Fruit fly (Drosophila melanogaster) whole organism, embryonic: ENCODE results near the gene Hou.

Source experiments
- Bteb2 ChIP-seq: fragments of 200-800 bp; sonication (Bioruptor generic); optimal IDR thresholded peaks from 2 replicates; lab custom pipeline; 2016; ENCODE audit warnings: missing biosample characterization, missing genetic modification characterization
- CG13424 ChIP-seq: fragments of 200-800 bp; sonication (Bioruptor generic); optimal IDR thresholded peaks from 2 replicates; lab custom pipeline; 2019; ENCODE audit warnings: missing biosample characterization, mild to moderate bottlenecking, missing genetic modification characterization, moderate library complexity
- CG15073 ChIP-seq: fragments of 200-800 bp; sonication (Bioruptor generic); optimal IDR thresholded peaks from 2 replicates; lab custom pipeline; 2016; ENCODE audit warnings: missing biosample characterization, missing genetic modification characterization
- CG1792 ChIP-seq: fragments of 200-800 bp; sonication (Bioruptor generic); optimal IDR thresholded peaks from 2 replicates; lab custom pipeline; 2016; ENCODE audit warnings: missing biosample characterization, missing genetic modification characterization
- CG18619 ChIP-seq: fragments of 200-800 bp; sonication (Bioruptor generic); optimal IDR thresholded peaks from 3 replicates; lab custom pipeline; 2017; ENCODE audit warnings: missing biosample characterization, mild to moderate bottlenecking, missing genetic modification characterization
- CG2129 ChIP-seq: fragments of 200-800 bp; sonication (Bioruptor generic); IDR thresholded peaks from 2 replicates; pipeline ENCODE4 v1.3.6; 2022; ENCODE audit warnings: missing biosample characterization, missing genetic modification characterization; ENCODE audit not compliant: partially characterized antibody
- CG3281 ChIP-seq: fragments of 200-800 bp; sonication (Bioruptor generic); optimal IDR thresholded peaks from 3 replicates; lab custom pipeline; 2017; ENCODE audit warnings: missing biosample characterization, mild to moderate bottlenecking, missing genetic modification characterization
- CG34224 ChIP-seq: fragments of 200-800 bp; sonication (Bioruptor generic); IDR thresholded peaks from 3 replicates; pipeline ENCODE4 v1.3.6; 2022; ENCODE audit warnings: missing biosample characterization, missing genetic modification characterization; ENCODE audit not compliant: partially characterized antibody
- CG3726 ChIP-seq: fragments of 200-800 bp; sonication (Bioruptor generic); IDR thresholded peaks from 3 replicates; pipeline ENCODE4, ENCODE4 v1.3.6; 2022; ENCODE audit warnings: missing biosample characterization, missing genetic modification characterization
- CG3847 ChIP-seq: fragments of 200-800 bp; sonication (Bioruptor generic); IDR thresholded peaks from 2 replicates; pipeline ENCODE4 v1.3.6; 2022; ENCODE audit warnings: missing biosample characterization, missing genetic modification characterization
- CG5245 ChIP-seq: fragments of 200-800 bp; sonication (Bioruptor generic); optimal IDR thresholded peaks from 3 replicates; lab custom pipeline; 2016; ENCODE audit warnings: missing biosample characterization, missing genetic modification characterization
- CG6689 ChIP-seq: fragments of 200-800 bp; sonication (Bioruptor generic); IDR thresholded peaks from 2 replicates; pipeline ENCODE4 v1.3.6; 2022; ENCODE audit warnings: missing biosample characterization, missing genetic modification characterization
- CG7786 ChIP-seq: fragments of 200-800 bp; sonication (Bioruptor generic); optimal IDR thresholded peaks from 2 replicates; lab custom pipeline; 2016; ENCODE audit warnings: missing biosample characterization, missing genetic modification characterization
- CG8290 ChIP-seq, 3 experiments: fragments of 200-800 bp; sonication (Bioruptor generic); optimal IDR thresholded peaks; 2 replicates each; lab custom pipeline; 2016 to 2019; ENCODE audit warnings: missing biosample characterization in 3 of 3, missing genetic modification characterization in 3 of 3, mild to moderate bottlenecking in 2 of 3, moderate library complexity in 1 of 3
- CG8765 ChIP-seq: fragments of 200-800 bp; sonication (Bioruptor generic); IDR thresholded peaks from 2 replicates; pipeline ENCODE4 v1.3.6; 2022; ENCODE audit warnings: missing biosample characterization, missing genetic modification characterization
- CG8924 ChIP-seq: fragments of 200-800 bp; optimal IDR thresholded peaks from 3 replicates; lab custom pipeline; 2019; ENCODE audit warnings: missing biosample characterization, mild to moderate bottlenecking, missing genetic modification characterization, moderate library complexity
- CG8944 ChIP-seq: fragments of 200-800 bp; sonication (Bioruptor generic); optimal IDR thresholded peaks from 3 replicates; lab custom pipeline; 2016; ENCODE audit warnings: missing biosample characterization, missing genetic modification characterization
- CTCF ChIP-seq: fragments of 200-800 bp; sonication (Bioruptor generic); optimal IDR thresholded peaks from 2 replicates; lab custom pipeline; 2017; ENCODE audit warnings: missing biosample characterization, mild to moderate bottlenecking, missing genetic modification characterization, moderate library complexity
- D19A ChIP-seq: fragments of 200-800 bp; optimal IDR thresholded peaks from 3 replicates; lab custom pipeline; 2019; ENCODE audit warnings: missing biosample characterization, mild to moderate bottlenecking, missing genetic modification characterization, moderate library complexity
- Dbx ChIP-seq: fragments of 200-800 bp; sonication (Bioruptor generic); IDR thresholded peaks from 3 replicates; pipeline ENCODE4 v1.3.6; 2022; ENCODE audit warnings: missing biosample characterization, missing genetic modification characterization
- Eip74EF ChIP-seq, 2 experiments: fragments of 200-800 bp in 1 of 2; fragments of >200 bp in 1 of 2; sonication (Bioruptor generic) in 1 of 2; optimal IDR thresholded peaks; 2 replicates each; lab custom pipeline; 2017 to 2019; ENCODE audit warnings: missing biosample characterization in 2 of 2, missing genetic modification characterization in 2 of 2, mild to moderate bottlenecking in 1 of 2, moderate library complexity in 1 of 2
- Elba2 ChIP-seq: fragments of 200-800 bp; sonication (Bioruptor generic); optimal IDR thresholded peaks from 3 replicates; lab custom pipeline; 2016; ENCODE audit warnings: missing biosample characterization, missing genetic modification characterization
- Fer1 ChIP-seq: fragments of 200-800 bp; sonication (Bioruptor generic); optimal IDR thresholded peaks from 2 replicates; lab custom pipeline; 2017; ENCODE audit warnings: missing biosample characterization, mild to moderate bottlenecking, missing genetic modification characterization
- GATAe ChIP-seq: fragments of 200-800 bp; sonication (Bioruptor generic); conservative IDR thresholded peaks from 2 replicates; pipeline ENCODE4 v1.3.6; 2022; ENCODE audit warnings: missing biosample characterization, missing genetic modification characterization
- HmgZ ChIP-seq: fragments of 200-800 bp; sonication (Bioruptor generic); optimal IDR thresholded peaks from 2 replicates; lab custom pipeline; 2018; ENCODE audit warnings: missing biosample characterization, mild to moderate bottlenecking, missing genetic modification characterization
- Hsf ChIP-seq: fragments of 200-800 bp; sonication (Bioruptor generic); optimal IDR thresholded peaks from 3 replicates; lab custom pipeline; 2016; ENCODE audit warnings: missing biosample characterization, missing genetic modification characterization
- MESR4 ChIP-seq: fragments of 200-800 bp; sonication (Bioruptor generic); optimal IDR thresholded peaks from 2 replicates; lab custom pipeline; 2018; ENCODE audit warnings: missing biosample characterization, mild to moderate bottlenecking, missing genetic modification characterization, moderate library complexity
- Mad ChIP-seq: fragments of 200-800 bp; sonication (Bioruptor generic); optimal IDR thresholded peaks from 2 replicates; lab custom pipeline; 2016; ENCODE audit warnings: missing biosample characterization, missing genetic modification characterization
- Opbp ChIP-seq: fragments of 200-800 bp; sonication (Bioruptor generic); IDR thresholded peaks from 3 replicates; pipeline ENCODE4 v1.3.6; 2022; ENCODE audit warnings: missing biosample characterization, missing genetic modification characterization; ENCODE audit not compliant: partially characterized antibody
- Usf ChIP-seq: fragments of 200-800 bp; sonication (Bioruptor generic); optimal IDR thresholded peaks from 2 replicates; lab custom pipeline; 2017; ENCODE audit warnings: missing genotype, missing biosample characterization, missing genetic modification characterization
- amos ChIP-seq: fragments of 200-800 bp; sonication (Bioruptor generic); IDR thresholded peaks from 2 replicates; pipeline ENCODE4 v1.3.6; 2022; ENCODE audit warnings: missing biosample characterization, missing genetic modification characterization; ENCODE audit not compliant: partially characterized antibody
- ara ChIP-seq: fragments of 200-800 bp; sonication (Bioruptor generic); IDR thresholded peaks from 2 replicates; pipeline ENCODE4 v1.3.6; 2022; ENCODE audit warnings: missing biosample characterization, missing genetic modification characterization
- chm ChIP-seq: fragments of 200-800 bp; sonication (Bioruptor generic); IDR thresholded peaks from 2 replicates; pipeline ENCODE4 v1.3.6; 2022; ENCODE audit warnings: missing biosample characterization, missing genetic modification characterization
- danr ChIP-seq: fragments of 200-800 bp; sonication (Bioruptor generic); IDR thresholded peaks from 2 replicates; pipeline ENCODE4 v1.3.6; 2022; ENCODE audit warnings: missing biosample characterization, missing genetic modification characterization
- dimm ChIP-seq: fragments of 200-800 bp; sonication (Bioruptor generic); IDR thresholded peaks from 2 replicates; pipeline ENCODE4 v1.3.6; 2022; ENCODE audit warnings: missing biosample characterization, missing genetic modification characterization
- dpn ChIP-seq, 2 experiments: fragments of 200-800 bp; sonication (Bioruptor generic); optimal IDR thresholded peaks; 3 replicates each; lab custom pipeline; 2016; ENCODE audit warnings: missing biosample characterization in 2 of 2, missing genetic modification characterization in 2 of 2
- en ChIP-seq: fragments of 200-800 bp; sonication (Bioruptor generic); optimal IDR thresholded peaks from 2 replicates; lab custom pipeline; 2016; ENCODE audit warnings: missing biosample characterization, missing genetic modification characterization
- gfzf ChIP-seq: fragments of 200-800 bp; sonication (Bioruptor generic); optimal IDR thresholded peaks from 2 replicates; lab custom pipeline; 2016; ENCODE audit warnings: missing biosample characterization, mild to moderate bottlenecking, missing genetic modification characterization, moderate library complexity
- gro ChIP-seq: fragments of 200-800 bp; sonication (Bioruptor generic); optimal IDR thresholded peaks from 2 replicates; lab custom pipeline; 2016; ENCODE audit warnings: missing biosample characterization, missing genetic modification characterization
- hkb ChIP-seq, 2 experiments: fragments of 200-800 bp in 1 of 2; fragments of >200 bp in 1 of 2; sonication (Bioruptor generic) in 1 of 2; IDR thresholded peaks in 1 of 2; optimal IDR thresholded peaks in 1 of 2; 2 replicates each; pipeline versions ENCODE4 v1.3.6 to Lab custom; 2017 to 2022; ENCODE audit warnings: missing biosample characterization in 1 of 2, missing genetic modification characterization in 1 of 2
- ind ChIP-seq: fragments of 200-800 bp; sonication (Bioruptor generic); optimal IDR thresholded peaks from 3 replicates; lab custom pipeline; 2016; ENCODE audit warnings: missing biosample characterization, missing genetic modification characterization
- row ChIP-seq: fragments of 200-800 bp; sonication (Bioruptor generic); IDR thresholded peaks from 3 replicates; pipeline ENCODE4 v1.3.6; 2022; ENCODE audit warnings: missing biosample characterization, missing genetic modification characterization
- slbo ChIP-seq: fragments of 200-800 bp; sonication (Bioruptor generic); IDR thresholded peaks from 2 replicates; pipeline ENCODE4 v1.3.6; 2022; ENCODE audit warnings: missing biosample characterization, missing genetic modification characterization
- sob ChIP-seq: fragments of 200-800 bp; sonication (Bioruptor generic); IDR thresholded peaks from 2 replicates; pipeline ENCODE4 v1.3.6; 2022; ENCODE audit warnings: missing biosample characterization, missing genetic modification characterization
- sqz ChIP-seq: fragments of 200-800 bp; sonication (Bioruptor generic); optimal IDR thresholded peaks from 3 replicates; lab custom pipeline; 2018; ENCODE audit warnings: missing biosample characterization, mild to moderate bottlenecking, missing genetic modification characterization
- tin ChIP-seq: fragments of 200-800 bp; sonication (Bioruptor generic); optimal IDR thresholded peaks from 3 replicates; lab custom pipeline; 2016; ENCODE audit warnings: missing biosample characterization, missing genetic modification characterization
- vvl ChIP-seq: fragments of 200-800 bp; sonication (Bioruptor generic); IDR thresholded peaks from 2 replicates; pipeline ENCODE4 v1.3.6; 2022; ENCODE audit warnings: missing biosample characterization, missing genetic modification characterization
- zfh1 ChIP-seq: fragments of 200-800 bp; sonication (Bioruptor generic); IDR thresholded peaks from 3 replicates; pipeline ENCODE4 v1.3.6; 2022; ENCODE audit warnings: missing biosample characterization, missing genetic modification characterization

The Hou gene

DNA sequence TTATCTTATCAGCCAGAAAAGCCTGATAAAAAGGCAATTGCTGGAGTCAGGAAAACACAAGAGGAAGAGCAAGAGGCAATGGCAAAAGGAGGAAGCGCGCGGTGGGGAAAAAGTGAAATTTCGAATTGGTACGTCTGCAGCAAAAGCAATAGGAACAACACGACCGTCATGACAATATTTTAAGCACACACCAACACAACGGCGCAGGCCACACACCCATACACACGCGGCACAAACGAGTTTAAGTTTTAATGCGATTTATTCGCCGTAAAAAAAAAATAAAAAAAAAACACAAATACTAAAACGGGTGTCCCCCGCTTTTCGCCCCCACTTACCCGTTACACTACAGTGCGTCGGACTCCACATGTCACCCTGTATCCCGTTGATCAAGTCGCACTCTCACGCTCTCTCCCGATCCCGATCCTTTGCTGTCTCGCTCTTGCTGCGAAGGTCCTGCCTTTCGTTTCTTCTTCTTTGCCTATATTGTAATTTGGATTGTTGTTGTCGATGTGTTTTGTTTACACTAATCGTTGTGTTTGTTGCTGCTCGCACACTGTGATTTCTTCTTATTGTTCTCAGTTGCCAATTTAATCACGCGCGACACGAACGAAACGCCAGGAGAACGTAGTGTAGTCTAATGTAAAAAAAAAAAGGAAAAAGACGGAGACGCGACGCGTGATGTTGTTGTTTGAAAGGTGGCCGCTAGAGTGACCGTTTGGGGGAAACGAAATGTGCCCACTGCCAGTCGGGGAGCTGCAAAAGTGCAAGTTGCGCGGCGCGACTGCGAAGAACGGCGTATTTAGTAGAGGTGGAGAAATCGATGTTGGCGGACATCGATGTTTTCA lies 3.2 kb downstream of the Hou start, which contains the start of gene Rip11 (continued):
- TF ChIP-seq Mad (GFP tag; lab: Kevin White, UChicago) (no peak), dpn (GFP tag; optimal IDR thresholded peaks at IDR 0.05; lab: Kevin White, UChicago) (peak in 1 of 2 experiments; percentile 28), ara (no peak), D19A (tag; lab: Kevin White, UChicago) (no peak), Dbx (peak; percentile 24; the same call in 2 of the 3 replicates), CG34224 (0 out of 3 replicates have a peak, but pooled peaks have one; percentile 8), CTCF (GFP tag; lab: Kevin White, UChicago) (peak; percentile 29), row (GFP tag; lab: Robert Waterston, UW) (peak; percentile 34), ind (no peak), GATAe (GFP tag; lab: Robert Waterston, UW) (peak; percentile 74; the same call in 1 of the 2 replicates), CG6689 (GFP tag; lab: Robert Waterston, UW) (peak; percentile 54), CG18619 (GFP tag; lab: Kevin White, UChicago) (no peak), CG5245 (GFP tag; lab: Kevin White, UChicago) (peak; percentile 44), Usf (GFP tag; lab: Kevin White, UChicago) (no peak), HmgZ (tag; lab: Kevin White, UChicago) (peak; percentile 16), chm (GFP tag; lab: Robert Waterston, UW) (peak; percentile 32), sob (GFP tag; lab: Robert Waterston, UW) (no peak; the same call in 1 of the 2 replicates), dimm (GFP tag; lab: Robert Waterston, UW) (no peak), gfzf (GFP tag; lab: Kevin White, UChicago) (peak; percentile 66), en (no peak), Hsf (peak; percentile 4), MESR4 (GFP tag; lab: Kevin White, UChicago) (peak; percentile 67), Bteb2 (GFP tag; lab: Kevin White, UChicago) (peak; percentile 12), CG13424 (tag; lab: Kevin White, UChicago) (no peak), CG7786 (peak; percentile 27), tin (GFP tag; lab: Kevin White, UChicago) (peak; percentile 25), gro (peak; percentile 7), CG8765 (0 out of 2 replicates have a peak, but pooled peaks have one; percentile 21), Eip74EF (GFP tag; optimal IDR thresholded peaks at IDR 0.05; lab: Kevin White, UChicago) (peak in 1 of 2 experiments; percentile 2), Opbp (GFP tag; lab: Robert Waterston, UW) (peak; percentile 57; the same call in 2 of the 3 replicates), vvl (GFP tag; lab: Robert Waterston, UW) (peak; percentile 38), CG8290 (GFP tag; optimal IDR thresholded peaks at IDR 0.05; lab: Kevin White, UChicago) (no peak), CG8290 (tag; optimal IDR thresholded peaks at IDR 0.05; lab: Kevin White, UChicago) (peak in 1 of 2 experiments; percentile 41), CG8944 (GFP tag; lab: Kevin White, UChicago) (peak; percentile 0), Fer1 (GFP tag; lab: Kevin White, UChicago) (peak; percentile 34), slbo (GFP tag; lab: Robert Waterston, UW) (peak; percentile 68), zfh1 (GFP tag; lab: Robert Waterston, UW) (peak; percentile 43; the same call in 1 of the 3 replicates), CG8924 (tag; lab: Kevin White, UChicago) (peak; percentile 15), sqz (GFP tag; lab: Kevin White, UChicago) (peak; percentile 80), CG2129 (GFP tag; lab: Robert Waterston, UW) (no peak; the same call in 1 of the 2 replicates), CG15073 (GFP tag; lab: Kevin White, UChicago) (no peak), danr (GFP tag; lab: Robert Waterston, UW) (no peak), CG3726 (no peak), CG3847 (no peak; the same call in 1 of the 2 replicates), Elba2 (GFP tag; lab: Kevin White, UChicago) (peak; percentile 64), CG1792 (no peak), amos (GFP tag; lab: Robert Waterston, UW) (peak; percentile 63), CG3281 (GFP tag; lab: Kevin White, UChicago) (peak; percentile 9), hkb (optimal IDR thresholded peaks at IDR 0.05; lab: Kevin White, UChicago) (no peak), hkb (GFP tag; IDR thresholded peaks at IDR 0.05; lab: Robert Waterston, UW) (peak; percentile 41; the same call in 1 of the 2 replicates)
